Fruit fly (Drosophila melanogaster): ENCODE data around the gene CG6356.

CG6356 gene

dm6 chr3R:24266786-24267579 lies 16.8 kb upstream of the CG6356 start (continued):
- peak; percentile 73 to 85 for TF ChIP-seq salr (GFP tag; optimal IDR thresholded peaks at IDR 0.05)
- TF ChIP-seq fkh (GFP tag; optimal IDR thresholded peaks at IDR 0.05), result no peak
- TF ChIP-seq Sox14 (GFP tag; optimal IDR thresholded peaks at IDR 0.05), result peak; percentile 81
- peak; percentile 62 for TF ChIP-seq Eip93F (GFP tag; optimal IDR thresholded peaks at IDR 0.05)
- TF ChIP-seq CG32006 (GFP tag; optimal IDR thresholded peaks at IDR 0.05), result peak; percentile 92
- TF ChIP-seq fd59A (GFP tag; optimal IDR thresholded peaks at IDR 0.05), result peak; percentile 91
- peak; percentile 92 to 95 for TF ChIP-seq ss (GFP tag; optimal IDR thresholded peaks at IDR 0.05)
- peak; percentile 62; the same call in 1 of the 3 replicates for TF ChIP-seq eg (GFP tag; IDR thresholded peaks at IDR 0.05)
- peak; percentile 21 for TF ChIP-seq Met (GFP tag; optimal IDR thresholded peaks at IDR 0.05)
- peak; percentile 76 for TF ChIP-seq CG9139 (GFP tag; optimal IDR thresholded peaks at IDR 0.05)
- peak; percentile 60 for TF ChIP-seq Blimp-1 (GFP tag; optimal IDR thresholded peaks at IDR 0.05)
- peak; percentile 97 for TF ChIP-seq Eip78C (GFP tag)
- TF ChIP-seq esn (GFP tag; optimal IDR thresholded peaks at IDR 0.05), result peak; percentile 89
- TF ChIP-seq Gug (GFP tag; IDR thresholded peaks at IDR 0.05), result peak; percentile 63; the same call in 1 of the 2 replicates
- peak; percentile 87 for TF ChIP-seq Hr4 (GFP tag; optimal IDR thresholded peaks at IDR 0.05)
- peak; percentile 92 for TF ChIP-seq svp (GFP tag)
- peak; percentile 62 for TF ChIP-seq CG6854 (GFP tag; optimal IDR thresholded peaks at IDR 0.05)
- peak; percentile 90 for TF ChIP-seq achi (GFP tag; optimal IDR thresholded peaks at IDR 0.05)

dm6 chr3R:24267580-24268202 lies 16.1 kb upstream of the CG6356 start:
- TF ChIP-seq CG8632 (GFP tag; optimal IDR thresholded peaks at IDR 0.05) (no peak), Sox15 (GFP tag; optimal IDR thresholded peaks at IDR 0.05) (no peak), Ets21C (GFP tag; optimal IDR thresholded peaks at IDR 0.05) (no peak), CG6808 (GFP tag; optimal IDR thresholded peaks at IDR 0.05) (no peak), CG6854 (GFP tag; optimal IDR thresholded peaks at IDR 0.05) (no peak), Ets96B (tag; optimal IDR thresholded peaks at IDR 0.05) (no peak)

DNA sequence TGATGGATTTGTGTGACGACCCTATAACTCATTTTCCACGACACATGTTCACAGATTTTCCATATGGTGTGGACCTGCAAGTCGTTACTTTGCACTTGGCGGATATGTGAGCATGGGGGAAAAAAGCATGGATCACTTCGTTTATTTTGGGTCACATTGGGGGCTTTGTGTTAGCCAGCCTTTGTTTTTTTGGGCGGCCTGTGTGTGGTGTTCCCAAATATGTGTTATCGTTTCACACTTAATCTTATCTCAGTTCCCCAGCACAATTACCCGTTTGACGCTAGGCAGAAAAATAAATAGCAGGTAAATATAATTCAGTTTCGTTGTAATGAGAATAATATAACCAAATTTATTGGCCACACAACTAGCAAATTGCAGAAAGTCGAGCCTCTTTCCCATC lies 15.5 kb upstream of the CG6356 start:
- no peak for TF ChIP-seq CG6276 (GFP tag; optimal IDR thresholded peaks at IDR 0.05)
- TF ChIP-seq CG34406 (GFP tag; optimal IDR thresholded peaks at IDR 0.05), result no peak
- TF ChIP-seq CG32006 (GFP tag; optimal IDR thresholded peaks at IDR 0.05), result no peak
- peak; percentile 51 for TF ChIP-seq fkh (GFP tag; optimal IDR thresholded peaks at IDR 0.05)
- TF ChIP-seq Sox102F (GFP tag; optimal IDR thresholded peaks at IDR 0.05), result no peak
- no peak for TF ChIP-seq Blimp-1 (GFP tag; optimal IDR thresholded peaks at IDR 0.05)
- no peak for TF ChIP-seq pdm3 (GFP tag; optimal IDR thresholded peaks at IDR 0.05)
- TF ChIP-seq CG6163 (GFP tag; IDR thresholded peaks at IDR 0.05), result no peak
- TF ChIP-seq Eip93F (GFP tag; optimal IDR thresholded peaks at IDR 0.05), result peak; percentile 28
- no peak for TF ChIP-seq Hr4 (GFP tag; optimal IDR thresholded peaks at IDR 0.05)
- TF ChIP-seq acj6 (GFP tag; optimal IDR thresholded peaks at IDR 0.05), result no peak
- no peak for TF ChIP-seq topi (GFP tag; optimal IDR thresholded peaks at IDR 0.05)

- TF ChIP-seq CG34406 (GFP tag; optimal IDR thresholded peaks at IDR 0.05) (no peak), Eip93F (GFP tag; optimal IDR thresholded peaks at IDR 0.05) (no peak), OdsH (GFP tag; optimal IDR thresholded peaks at IDR 0.05) (no peak), CG4318 (GFP tag; optimal IDR thresholded peaks at IDR 0.05) (no peak), ss (GFP tag; optimal IDR thresholded peaks at IDR 0.05) (peak in 1 of 2 experiments; percentile 27), Hr38 (GFP tag; optimal IDR thresholded peaks at IDR 0.05) (no peak), Lpt (GFP tag; optimal IDR thresholded peaks at IDR 0.05) (no peak), CG11294 (GFP tag; IDR thresholded peaks at IDR 0.05) (no peak), fkh (GFP tag; optimal IDR thresholded peaks at IDR 0.05) (peak; percentile 80), Sox102F (GFP tag; optimal IDR thresholded peaks at IDR 0.05) (no peak), net (GFP tag; optimal IDR thresholded peaks at IDR 0.05) (no peak), acj6 (GFP tag; optimal IDR thresholded peaks at IDR 0.05) (no peak), CG6854 (GFP tag; optimal IDR thresholded peaks at IDR 0.05) (no peak), CG6792 (GFP tag; optimal IDR thresholded peaks at IDR 0.05) (no peak), CG15336 (GFP tag; IDR thresholded peaks at IDR 0.05) (no peak), CG11902 (GFP tag; optimal IDR thresholded peaks at IDR 0.05) (no peak), CG11762 (GFP tag; optimal IDR thresholded peaks at IDR 0.05; ENCODE audit: insufficient read depth) (no peak)
Measured at dm6 chr3R:24270034-24270433, 13.7 kb upstream of the CG6356 start.
